Fruit fly (Drosophila melanogaster) whole organism, embryonic: Measurements from ENCODE around the gene Lim3.

ENCODE experiments used
- CG10209 ChIP-seq: fragments of 200-800 bp; sonication (Bioruptor generic); optimal IDR thresholded peaks from 3 replicates; lab custom pipeline; 2017; ENCODE audit warnings: missing biosample characterization, mild to moderate bottlenecking, missing genetic modification characterization, missing genetic modification reagents
- CG10267 ChIP-seq: fragments of 200-800 bp; sonication (Bioruptor generic); optimal IDR thresholded peaks from 2 replicates; lab custom pipeline; 2018; ENCODE audit warnings: missing biosample characterization, mild to moderate bottlenecking, missing genetic modification characterization, moderate library complexity
- CG10565 ChIP-seq: fragments of 200-800 bp; sonication (Bioruptor generic); optimal IDR thresholded peaks from 3 replicates; lab custom pipeline; 2016; ENCODE audit warnings: missing biosample characterization, mild to moderate bottlenecking, missing genetic modification characterization
- CG10959 ChIP-seq: fragments of 200-800 bp; sonication (Bioruptor generic); IDR thresholded peaks from 2 replicates; pipeline ENCODE4 v1.3.6; 2022; ENCODE audit warnings: missing biosample characterization, missing genetic modification characterization
- CG10979 ChIP-seq: fragments of 200-800 bp; sonication (Bioruptor generic); optimal IDR thresholded peaks from 2 replicates; lab custom pipeline; 2018; ENCODE audit warnings: missing biosample characterization, mild to moderate bottlenecking, missing genetic modification characterization, moderate library complexity
- CG13894 ChIP-seq: fragments of 200-800 bp; sonication (Bioruptor generic); optimal IDR thresholded peaks from 3 replicates; lab custom pipeline; 2018; ENCODE audit warnings: missing biosample characterization, mild to moderate bottlenecking, missing genetic modification characterization, moderate library complexity
- CG15073 ChIP-seq: fragments of 200-800 bp; sonication (Bioruptor generic); optimal IDR thresholded peaks from 2 replicates; lab custom pipeline; 2016; ENCODE audit warnings: missing biosample characterization, missing genetic modification characterization
- CG15696 ChIP-seq: fragments of 200-800 bp; sonication (Bioruptor generic); optimal IDR thresholded peaks from 2 replicates; lab custom pipeline; 2019; ENCODE audit warnings: missing biosample characterization, mild to moderate bottlenecking, missing genetic modification characterization, moderate library complexity
- CG1602 ChIP-seq: fragments of 200-800 bp; sonication (Bioruptor generic); optimal IDR thresholded peaks from 3 replicates; lab custom pipeline; 2016; ENCODE audit warnings: missing biosample characterization, missing genetic modification characterization
- CG1603 ChIP-seq: fragments of 200-800 bp; sonication (Bioruptor generic); optimal IDR thresholded peaks from 2 replicates; lab custom pipeline; 2019; ENCODE audit warnings: missing biosample characterization, mild to moderate bottlenecking, missing genetic modification characterization, moderate library complexity
- CG17829 ChIP-seq: fragments of 200-800 bp; optimal IDR thresholded peaks from 2 replicates; lab custom pipeline; 2019; ENCODE audit warnings: missing biosample characterization, mild to moderate bottlenecking, missing genetic modification characterization, moderate library complexity
- CG18262 ChIP-seq: fragments of 200-800 bp; optimal IDR thresholded peaks from 3 replicates; lab custom pipeline; 2019; ENCODE audit warnings: missing biosample characterization, mild to moderate bottlenecking, missing genetic modification characterization, moderate library complexity
- CG18599 ChIP-seq: fragments of 200-800 bp; sonication (Bioruptor generic); optimal IDR thresholded peaks from 3 replicates; lab custom pipeline; 2017; ENCODE audit warnings: missing biosample characterization, missing genetic modification characterization, mild to moderate bottlenecking, moderate library complexity, missing genetic modification reagents
- CG2712 ChIP-seq: fragments of 200-800 bp; optimal IDR thresholded peaks from 3 replicates; lab custom pipeline; 2019; ENCODE audit warnings: missing biosample characterization, mild to moderate bottlenecking, missing genetic modification characterization, moderate library complexity
- CG33213 ChIP-seq: fragments of 200-800 bp; sonication (Bioruptor generic); optimal IDR thresholded peaks from 3 replicates; lab custom pipeline; 2016; ENCODE audit warnings: missing biosample characterization, missing genetic modification characterization
- CG34376 ChIP-seq: fragments of 200-800 bp; sonication (Bioruptor generic); optimal IDR thresholded peaks from 2 replicates; lab custom pipeline; 2018; ENCODE audit warnings: missing biosample characterization, mild to moderate bottlenecking, missing genetic modification characterization
- CG4404 ChIP-seq: fragments of 200-800 bp; sonication (Bioruptor generic); IDR thresholded peaks from 2 replicates; pipeline ENCODE4 v1.3.6; 2022; ENCODE audit warnings: missing biosample characterization, missing genetic modification characterization
- CG6683 ChIP-seq: fragments of 200-800 bp; sonication (Bioruptor generic); optimal IDR thresholded peaks from 2 replicates; lab custom pipeline; 2017; ENCODE audit warnings: missing biosample characterization, mild to moderate bottlenecking, missing genetic modification characterization, missing genetic modification reagents
- CG7556 ChIP-seq: fragments of 200-800 bp; sonication (Bioruptor generic); optimal IDR thresholded peaks from 2 replicates; lab custom pipeline; 2017; ENCODE audit warnings: missing biosample characterization, mild to moderate bottlenecking, missing genetic modification characterization
- CG8388 ChIP-seq: fragments of 200-800 bp; sonication (Bioruptor generic); optimal IDR thresholded peaks from 2 replicates; lab custom pipeline; 2019; ENCODE audit warnings: missing biosample characterization, mild to moderate bottlenecking, missing genetic modification characterization, moderate library complexity
- CG8924 ChIP-seq: fragments of 200-800 bp; optimal IDR thresholded peaks from 3 replicates; lab custom pipeline; 2019; ENCODE audit warnings: missing biosample characterization, mild to moderate bottlenecking, missing genetic modification characterization, moderate library complexity
- CG9727 ChIP-seq: fragments of 200-800 bp; sonication (Bioruptor generic); optimal IDR thresholded peaks from 3 replicates; lab custom pipeline; 2017; ENCODE audit warnings: missing biosample characterization, mild to moderate bottlenecking, missing genetic modification characterization
- D ChIP-seq, 2 experiments: fragments of 200-800 bp in 1 of 2; fragments of >200 bp in 1 of 2; sonication (Bioruptor generic) in 1 of 2; optimal IDR thresholded peaks; 2 replicates in 1 of 2; 3 replicates in 1 of 2; lab custom pipeline; 2017; ENCODE audit warnings: mild to moderate bottlenecking in 1 of 2, missing biosample characterization in 1 of 2, missing genetic modification characterization in 1 of 2, missing genetic modification reagents in 1 of 2
- D19A ChIP-seq: fragments of 200-800 bp; optimal IDR thresholded peaks from 3 replicates; lab custom pipeline; 2019; ENCODE audit warnings: missing biosample characterization, mild to moderate bottlenecking, missing genetic modification characterization, moderate library complexity
- Dip2 ChIP-seq: fragments of 200-800 bp; sonication (Bioruptor generic); IDR thresholded peaks from 2 replicates; pipeline ENCODE4 v1.3.6; 2022; ENCODE audit warnings: missing biosample characterization, missing genetic modification characterization
- Drgx ChIP-seq: fragments of 200-800 bp; sonication (Bioruptor generic); IDR thresholded peaks from 2 replicates; pipeline ENCODE4 v1.3.6; 2022; ENCODE audit warnings: missing biosample characterization, missing genetic modification characterization
- Elba2 ChIP-seq: fragments of 200-800 bp; sonication (Bioruptor generic); optimal IDR thresholded peaks from 3 replicates; lab custom pipeline; 2016; ENCODE audit warnings: missing biosample characterization, missing genetic modification characterization
- Hsf ChIP-seq: fragments of 200-800 bp; sonication (Bioruptor generic); optimal IDR thresholded peaks from 3 replicates; lab custom pipeline; 2016; ENCODE audit warnings: missing biosample characterization, missing genetic modification characterization
- Pdp1 ChIP-seq, 2 experiments: fragments of 200-800 bp; sonication (Bioruptor generic); optimal IDR thresholded peaks; 3 replicates each; lab custom pipeline; 2016; ENCODE audit warnings: missing biosample characterization in 2 of 2, missing genetic modification characterization in 2 of 2, mild to moderate bottlenecking in 1 of 2, moderate library complexity in 1 of 2
- Six4 ChIP-seq: fragments of 200-800 bp; sonication (Bioruptor generic); optimal IDR thresholded peaks from 2 replicates; lab custom pipeline; 2016; ENCODE audit warnings: missing biosample characterization, missing genetic modification characterization
- Ssrp ChIP-seq: fragments of 200-800 bp; sonication (Bioruptor generic); optimal IDR thresholded peaks from 2 replicates; lab custom pipeline; 2018; ENCODE audit warnings: missing biosample characterization, mild to moderate bottlenecking, missing genetic modification characterization, moderate library complexity
- Vsx1 ChIP-seq: fragments of 200-800 bp; sonication (Bioruptor generic); optimal IDR thresholded peaks from 2 replicates; lab custom pipeline; 2017; ENCODE audit warnings: missing biosample characterization, mild to moderate bottlenecking, missing genetic modification characterization, missing genetic modification reagents
- ara ChIP-seq: fragments of 200-800 bp; sonication (Bioruptor generic); IDR thresholded peaks from 2 replicates; pipeline ENCODE4 v1.3.6; 2022; ENCODE audit warnings: missing biosample characterization, missing genetic modification characterization
- az2 ChIP-seq: fragments of 200-800 bp; sonication (Bioruptor generic); optimal IDR thresholded peaks from 3 replicates; lab custom pipeline; 2016; ENCODE audit warnings: missing biosample characterization, missing genetic modification characterization
- caup ChIP-seq: fragments of 200-800 bp; sonication (Bioruptor generic); optimal IDR thresholded peaks from 3 replicates; lab custom pipeline; 2017; ENCODE audit warnings: missing biosample characterization, mild to moderate bottlenecking, missing genetic modification characterization, moderate library complexity; ENCODE audit not compliant: severe bottlenecking
- chif ChIP-seq, 2 experiments: fragments of 200-800 bp; sonication (Bioruptor generic); optimal IDR thresholded peaks; 3 replicates each; lab custom pipeline; 2016; ENCODE audit warnings: missing biosample characterization in 2 of 2, missing genetic modification characterization in 2 of 2
- chm ChIP-seq: fragments of 200-800 bp; sonication (Bioruptor generic); IDR thresholded peaks from 2 replicates; pipeline ENCODE4 v1.3.6; 2022; ENCODE audit warnings: missing biosample characterization, missing genetic modification characterization
- croc ChIP-seq: fragments of 200-800 bp; sonication (Bioruptor generic); conservative IDR thresholded peaks from 3 replicates; pipeline ENCODE4 v1.3.6; 2022; ENCODE audit warnings: missing biosample characterization, missing genetic modification characterization
- exex ChIP-seq: fragments of 200-800 bp; sonication (Bioruptor generic); optimal IDR thresholded peaks from 4 replicates; lab custom pipeline; 2018; ENCODE audit warnings: missing biosample characterization, mild to moderate bottlenecking, missing genetic modification characterization, moderate library complexity
- gcm ChIP-seq: fragments of 200-800 bp; sonication (Bioruptor generic); optimal IDR thresholded peaks from 2 replicates; lab custom pipeline; 2019; ENCODE audit warnings: missing biosample characterization, mild to moderate bottlenecking, missing genetic modification characterization, moderate library complexity
- gem ChIP-seq: fragments of 200-800 bp; sonication (Bioruptor generic); optimal IDR thresholded peaks from 2 replicates; lab custom pipeline; 2019; ENCODE audit warnings: missing biosample characterization, mild to moderate bottlenecking, missing genetic modification characterization, moderate library complexity
- gsb-n ChIP-seq: fragments of 200-800 bp; sonication (Bioruptor generic); optimal IDR thresholded peaks from 3 replicates; lab custom pipeline; 2018; ENCODE audit warnings: missing biosample characterization, mild to moderate bottlenecking, missing genetic modification characterization
- hb ChIP-seq: fragments of 200-800 bp; sonication (Bioruptor generic); IDR thresholded peaks from 3 replicates; pipeline ENCODE4 v1.3.6; 2022; ENCODE audit warnings: missing biosample characterization, missing genetic modification characterization; ENCODE audit not compliant: partially characterized antibody
- mld ChIP-seq: fragments of 200-800 bp; sonication (Bioruptor generic); IDR thresholded peaks from 3 replicates; pipeline ENCODE4 v1.3.6; 2022; ENCODE audit warnings: missing biosample characterization, missing genetic modification characterization; ENCODE audit not compliant: partially characterized antibody
- psq ChIP-seq: fragments of 200-800 bp; sonication (Bioruptor generic); optimal IDR thresholded peaks from 2 replicates; lab custom pipeline; 2017; ENCODE audit warnings: missing biosample characterization, missing genetic modification characterization
- row ChIP-seq: fragments of 200-800 bp; sonication (Bioruptor generic); IDR thresholded peaks from 3 replicates; pipeline ENCODE4 v1.3.6; 2022; ENCODE audit warnings: missing biosample characterization, missing genetic modification characterization
- salm ChIP-seq: fragments of 200-800 bp; sonication (Bioruptor generic); optimal IDR thresholded peaks from 2 replicates; lab custom pipeline; 2018; ENCODE audit warnings: missing biosample characterization, mild to moderate bottlenecking, missing genetic modification characterization
- sens ChIP-seq: fragments of 200-800 bp; sonication (Bioruptor generic); peaks from one replicate; lab custom pipeline; 2016; ENCODE audit warnings: missing biosample characterization, missing genetic modification characterization
- sna ChIP-seq: fragments of 200-800 bp; sonication (Bioruptor generic); IDR thresholded peaks from 2 replicates; pipeline ENCODE4 v1.3.6; 2022; ENCODE audit warnings: missing biosample characterization, missing genetic modification characterization; ENCODE audit not compliant: partially characterized antibody

The Lim3 gene

dm6 chr2L:19136735-19137134, 28.5 kb upstream of the Lim3 start:
- peak; percentile 22; the same call in 1 of the 3 replicates for TF ChIP-seq croc (GFP tag; lab: Robert Waterston, UW)
- no peak for TF ChIP-seq hb
- TF ChIP-seq CG17829 (tag; lab: Kevin White, UChicago), result peak; percentile 60
- TF ChIP-seq CG7556 (GFP tag; lab: Kevin White, UChicago), result peak; percentile 34
- TF ChIP-seq chif (GFP tag; optimal IDR thresholded peaks at IDR 0.05; lab: Kevin White, UChicago), result peak in 1 of 2 experiments; percentile 67
- TF ChIP-seq exex (tag; lab: Kevin White, UChicago), result no peak
- TF ChIP-seq CG10979, result peak; percentile 73
- 0 out of 2 replicates have a peak, but pooled peaks have one; percentile 31 for TF ChIP-seq CG10959 (GFP tag; lab: Robert Waterston, UW)
- no peak for TF ChIP-seq CG6683 (GFP tag; lab: Kevin White, UChicago)
- TF ChIP-seq Elba2 (GFP tag; lab: Kevin White, UChicago), result no peak
- TF ChIP-seq D (optimal IDR thresholded peaks at IDR 0.05; lab: Kevin White, UChicago), result no peak
- peak; percentile 3 for TF ChIP-seq D (GFP tag; optimal IDR thresholded peaks at IDR 0.05; lab: Kevin White, UChicago)
- TF ChIP-seq salm (tag; lab: Kevin White, UChicago), result no peak
- TF ChIP-seq mld (GFP tag; lab: Robert Waterston, UW), result no peak
- TF ChIP-seq CG18599 (GFP tag; lab: Kevin White, UChicago), result no peak
- TF ChIP-seq Ssrp, result peak; percentile 46
- TF ChIP-seq CG10209 (GFP tag; lab: Kevin White, UChicago), result peak; percentile 33
- TF ChIP-seq CG10565, result no peak
- TF ChIP-seq CG15696 (tag; lab: Kevin White, UChicago), result peak; percentile 74
- no peak for TF ChIP-seq CG13894 (tag; lab: Kevin White, UChicago)
- TF ChIP-seq caup, result no peak
- TF ChIP-seq gcm (GFP tag; lab: Kevin White, UChicago), result peak; percentile 55
- TF ChIP-seq CG18262 (tag; lab: Kevin White, UChicago), result peak; percentile 72
- TF ChIP-seq Vsx1, result peak; percentile 4
- peak; percentile 71 for TF ChIP-seq CG9727
- 0 out of 2 replicates have a peak, but pooled peaks have one; percentile 27 for TF ChIP-seq chm (GFP tag; lab: Robert Waterston, UW)
- peak; percentile 36 for TF ChIP-seq az2
- TF ChIP-seq CG10267 (tag; lab: Kevin White, UChicago), result peak; percentile 46
- peak; percentile 37 for TF ChIP-seq CG1603
- peak; percentile 39 for TF ChIP-seq CG8924 (tag; lab: Kevin White, UChicago)
- peak in 1 of 2 experiments; percentile 14 for TF ChIP-seq Pdp1 (GFP tag; optimal IDR thresholded peaks at IDR 0.05; lab: Kevin White, UChicago)
- peak; percentile 40; the same call in 1 of the 3 replicates for TF ChIP-seq row
- no peak for TF ChIP-seq Dip2 (GFP tag; lab: Robert Waterston, UW)
- peak; percentile 50; the same call in 1 of the 2 replicates for TF ChIP-seq CG4404 (GFP tag; lab: Robert Waterston, UW)
- TF ChIP-seq CG34376 (GFP tag; lab: Kevin White, UChicago), result no peak
- TF ChIP-seq ara, result peak; percentile 58
- peak; percentile 31 for TF ChIP-seq CG1602 (GFP tag; lab: Kevin White, UChicago)
- peak; percentile 71 for TF ChIP-seq CG2712 (tag; lab: Kevin White, UChicago)
- TF ChIP-seq gem, result peak; percentile 66
- TF ChIP-seq gsb-n (tag; lab: Kevin White, UChicago), result peak; percentile 42
- peak; percentile 83 for TF ChIP-seq sens (GFP tag; lab: Kevin White, UChicago)
- TF ChIP-seq D19A, result peak; percentile 50
- TF ChIP-seq psq (GFP tag; lab: Kevin White, UChicago), result peak; percentile 71
- TF ChIP-seq CG8388 (GFP tag; lab: Kevin White, UChicago), result peak; percentile 58
- no peak for TF ChIP-seq sna (GFP tag; lab: Robert Waterston, UW)
- TF ChIP-seq Six4 (GFP tag; lab: Kevin White, UChicago), result peak; percentile 40
- no peak for TF ChIP-seq CG33213 (GFP tag; lab: Kevin White, UChicago)
- TF ChIP-seq Hsf (GFP tag; lab: Kevin White, UChicago), result no peak
- TF ChIP-seq Drgx, result peak; percentile 49
- peak; percentile 36 for TF ChIP-seq CG15073 (GFP tag; lab: Kevin White, UChicago)
